Fruit fly (Drosophila melanogaster): ENCODE results near the gene Or67d.

Or67d gene

dm6 chr3L:10272904-10273303 lies at the start of gene Or67d:
Gene Or67d (plus strand): TSS chr3L:10273204.
- TF ChIP-seq h (GFP tag; optimal IDR thresholded peaks at IDR 0.05) (no peak), sv (GFP tag; optimal IDR thresholded peaks at IDR 0.05) (no peak), CG9705 (GFP tag; optimal IDR thresholded peaks at IDR 0.05) (no peak), dl (GFP tag; optimal IDR thresholded peaks at IDR 0.05; ENCODE audit: insufficient read depth in 1 of 2, partially characterized antibody in 2 of 2) (no peak), Hnf4 (GFP tag; optimal IDR thresholded peaks at IDR 0.05) (no peak), Rel (GFP tag; optimal IDR thresholded peaks at IDR 0.05) (no peak), Rel (tag; optimal IDR thresholded peaks at IDR 0.05) (no peak), ey (GFP tag; optimal IDR thresholded peaks at IDR 0.05) (no peak), Sp1 (GFP tag; optimal IDR thresholded peaks at IDR 0.05) (no peak), Hr83 (GFP tag; optimal IDR thresholded peaks at IDR 0.05; ENCODE audit: poor library complexity, severe bottlenecking) (no peak), Jra (GFP tag; optimal IDR thresholded peaks at IDR 0.05) (no peak), rgr (GFP tag; optimal IDR thresholded peaks at IDR 0.05) (no peak), foxo (GFP tag; optimal IDR thresholded peaks at IDR 0.05) (no peak), brk (GFP tag; optimal IDR thresholded peaks at IDR 0.05) (no peak), Hr78 (GFP tag; optimal IDR thresholded peaks at IDR 0.05) (no peak)

dm6 chr3L:10223397-10223796 lies 49.6 kb upstream of the Or67d start:
- TF ChIP-seq CG32264 (GFP tag; optimal IDR thresholded peaks at IDR 0.05) (no peak), Rel (GFP tag; optimal IDR thresholded peaks at IDR 0.05) (no peak), Rel (tag; optimal IDR thresholded peaks at IDR 0.05) (no peak), tai (GFP tag; optimal IDR thresholded peaks at IDR 0.05) (peak; percentile 8), CrebA (GFP tag; optimal IDR thresholded peaks at IDR 0.05; ENCODE audit: borderline replicate concordance) (peak; percentile 45), sage (GFP tag; optimal IDR thresholded peaks at IDR 0.05) (no peak), h (GFP tag; optimal IDR thresholded peaks at IDR 0.05) (peak; percentile 23), Hnf4 (GFP tag; optimal IDR thresholded peaks at IDR 0.05) (peak; percentile 9)

- TF ChIP-seq h (GFP tag; optimal IDR thresholded peaks at IDR 0.05), result peak; percentile 20
- no peak for TF ChIP-seq Rel (GFP tag; optimal IDR thresholded peaks at IDR 0.05)
- peak; percentile 85 for TF ChIP-seq Rel (tag; optimal IDR thresholded peaks at IDR 0.05)
- TF ChIP-seq rgr (GFP tag; optimal IDR thresholded peaks at IDR 0.05), result no peak
Observed at dm6 chr3L:10224470-10225213, 48.4 kb upstream of the Or67d start.

dm6 chr3L:10225214-10225729 lies 47.7 kb upstream of the Or67d start, which contains the start of gene scramb1:
Gene scramb1 (minus strand): TSS chr3L:10225240.
- TF ChIP-seq GATAd (GFP tag; optimal IDR thresholded peaks at IDR 0.05), result no peak
- no peak for TF ChIP-seq Dif (GFP tag; optimal IDR thresholded peaks at IDR 0.05; ENCODE audit: partially characterized antibody)
- TF ChIP-seq psq (GFP tag; optimal IDR thresholded peaks at IDR 0.05), result no peak
- TF ChIP-seq Rel (GFP tag; optimal IDR thresholded peaks at IDR 0.05), result no peak
- peak; percentile 54 for TF ChIP-seq Rel (tag; optimal IDR thresholded peaks at IDR 0.05)
- TF ChIP-seq Myc (optimal IDR thresholded peaks at IDR 0.05), result peak; percentile 21

dm6 chr3L:10226055-10226454 lies 46.9 kb upstream of the Or67d start:
- TF ChIP-seq Vsx2 (GFP tag; optimal IDR thresholded peaks at IDR 0.05; ENCODE audit: partially characterized antibody) (peak; percentile 4), dmrt93B (GFP tag; optimal IDR thresholded peaks at IDR 0.05) (no peak)

- no peak for TF ChIP-seq N (GFP tag; optimal IDR thresholded peaks at IDR 0.05)
- no peak for TF ChIP-seq sage (GFP tag; optimal IDR thresholded peaks at IDR 0.05)
- TF ChIP-seq HLH106 (tag; optimal IDR thresholded peaks at IDR 0.05), result peak; percentile 58
- TF ChIP-seq Dif (GFP tag; optimal IDR thresholded peaks at IDR 0.05; ENCODE audit: partially characterized antibody), result no peak
- peak; percentile 41 for TF ChIP-seq OdsH (GFP tag; optimal IDR thresholded peaks at IDR 0.05)
- TF ChIP-seq h (GFP tag; optimal IDR thresholded peaks at IDR 0.05), result peak; percentile 75
- peak; percentile 62 for TF ChIP-seq fru (GFP tag; optimal IDR thresholded peaks at IDR 0.05)
- TF ChIP-seq rgr (GFP tag; optimal IDR thresholded peaks at IDR 0.05), result peak; percentile 41
- TF ChIP-seq foxo (GFP tag; optimal IDR thresholded peaks at IDR 0.05), result peak in 1 of 2 experiments; percentile 69
- TF ChIP-seq Jra (GFP tag; optimal IDR thresholded peaks at IDR 0.05), result no peak
- peak; percentile 43 for TF ChIP-seq br (GFP tag; optimal IDR thresholded peaks at IDR 0.05)
- TF ChIP-seq woc (GFP tag; optimal IDR thresholded peaks at IDR 0.05), result peak; percentile 35
- no peak for TF ChIP-seq brk (GFP tag; optimal IDR thresholded peaks at IDR 0.05)
- peak; percentile 34 for TF ChIP-seq Sp1 (GFP tag; optimal IDR thresholded peaks at IDR 0.05)
- TF ChIP-seq Hnf4 (GFP tag; optimal IDR thresholded peaks at IDR 0.05), result peak; percentile 13
- peak; percentile 1 for TF ChIP-seq dmrt93B (GFP tag; optimal IDR thresholded peaks at IDR 0.05)
- TF ChIP-seq ey (GFP tag; optimal IDR thresholded peaks at IDR 0.05), result peak; percentile 50
Observed at dm6 chr3L:10227094-10227493, 45.9 kb upstream of the Or67d start.
